Fruit fly (Drosophila melanogaster) whole organism, larva: ENCODE measurements around the gene Lamtor1.

ENCODE experiments used
- noc ChIP-seq: fragments of 200-800 bp; sonication (Bioruptor generic); optimal IDR thresholded peaks from 3 replicates; lab custom pipeline; 2019; ENCODE audit warnings: missing biosample characterization, mild to moderate bottlenecking, missing genetic modification characterization, moderate library complexity

The Lamtor1 gene

DNA sequence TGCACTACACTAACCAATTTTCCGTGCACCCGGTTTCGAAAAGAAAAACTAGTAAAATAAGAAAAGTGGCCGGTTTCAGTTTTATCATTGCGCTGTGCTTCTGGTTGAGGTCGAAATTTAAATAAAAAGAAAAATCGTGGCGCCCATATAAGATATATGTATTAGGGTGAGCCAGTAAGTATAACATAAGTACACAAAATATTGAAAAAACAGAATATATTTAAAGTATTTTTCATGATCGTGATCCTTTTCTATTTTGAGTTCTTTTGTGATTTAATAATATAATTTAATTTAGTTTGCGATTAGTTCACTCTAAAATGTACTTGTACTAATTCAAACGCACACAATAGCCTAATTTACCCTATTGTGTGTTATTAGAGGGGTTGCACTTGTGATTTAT, 39.9 kb downstream of the Lamtor1 start, which contains the start of gene Csas:
TSS of gene Csas (minus strand) at position 101 of the 400 bp plus-strand sequence.
- TF ChIP-seq noc (tag; lab: Kevin White, UChicago): no peak

DNA sequence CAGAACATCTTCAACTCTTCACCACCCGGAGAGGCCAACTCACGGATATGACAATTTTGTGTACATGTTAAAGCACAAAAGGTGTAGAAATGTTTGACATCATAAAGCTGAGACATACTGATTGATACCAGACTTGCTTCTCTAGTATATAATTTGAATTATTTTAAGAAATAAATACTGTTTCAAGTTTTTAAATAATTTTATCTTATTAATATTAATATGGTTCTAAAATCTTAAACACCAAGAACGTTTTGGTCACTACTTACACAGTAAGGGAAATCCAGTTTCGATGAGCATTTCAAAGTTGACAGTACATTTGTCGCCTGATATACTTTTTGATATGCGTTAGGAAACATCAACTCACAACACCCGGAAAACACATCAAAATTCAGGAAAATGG, 43.1 kb downstream of the Lamtor1 start, which contains the start of the genes hale and schuy:
TSS of gene hale (minus strand) at position 101 of the 400 bp plus-strand sequence.
TSS of gene schuy (plus strand) at position 326 of the 400 bp plus-strand sequence.
- no peak for TF ChIP-seq noc (tag; lab: Kevin White, UChicago)

DNA sequence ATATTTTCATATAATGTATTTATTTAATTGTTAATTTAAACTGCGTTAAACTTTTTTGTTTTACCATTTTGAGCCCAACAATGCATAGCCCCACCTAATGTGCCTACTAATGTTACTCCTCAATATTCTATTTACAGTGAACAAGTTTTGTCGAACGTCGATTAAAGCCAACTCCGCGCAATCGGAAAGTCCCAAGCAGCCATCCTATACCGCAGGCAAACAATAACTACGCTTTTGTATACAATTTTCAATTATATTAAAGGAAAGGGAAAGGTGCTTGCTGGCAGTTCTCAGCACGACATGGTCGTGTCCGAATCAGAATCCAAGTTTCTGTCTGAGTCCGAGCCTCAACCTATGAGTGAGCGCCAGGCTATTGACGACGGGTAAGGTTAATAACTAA, 47.4 kb downstream of the Lamtor1 start, which contains the start of gene CG17732:
TSS of gene CG17732 (plus strand) at position 301 of the 400 bp plus-strand sequence.
- TF ChIP-seq noc (tag; lab: Kevin White, UChicago): no peak

DNA sequence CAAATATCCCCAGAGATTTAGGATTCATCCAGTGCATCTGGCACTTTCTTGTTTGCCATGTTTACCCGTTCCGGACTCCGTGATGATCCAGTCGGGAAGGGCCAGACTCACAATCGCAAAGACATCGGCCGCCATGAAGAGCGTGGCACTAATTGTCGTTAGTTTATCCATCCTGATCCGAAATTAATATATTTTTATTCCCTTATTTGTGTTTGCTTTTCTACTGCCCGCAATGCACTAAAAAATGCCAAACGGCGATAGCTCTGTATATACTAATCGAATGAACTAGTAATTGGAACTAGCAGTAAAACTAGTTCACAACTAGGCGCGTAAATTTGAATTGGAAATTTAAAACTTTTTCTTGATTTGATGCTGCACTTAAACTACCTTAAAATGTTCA, 49.2 kb downstream of the Lamtor1 start, which contains the start of gene CG14182:
TSS of gene CG14182 (minus strand) at position 221 of the 400 bp plus-strand sequence.
- no peak for TF ChIP-seq noc (tag; lab: Kevin White, UChicago)

DNA sequence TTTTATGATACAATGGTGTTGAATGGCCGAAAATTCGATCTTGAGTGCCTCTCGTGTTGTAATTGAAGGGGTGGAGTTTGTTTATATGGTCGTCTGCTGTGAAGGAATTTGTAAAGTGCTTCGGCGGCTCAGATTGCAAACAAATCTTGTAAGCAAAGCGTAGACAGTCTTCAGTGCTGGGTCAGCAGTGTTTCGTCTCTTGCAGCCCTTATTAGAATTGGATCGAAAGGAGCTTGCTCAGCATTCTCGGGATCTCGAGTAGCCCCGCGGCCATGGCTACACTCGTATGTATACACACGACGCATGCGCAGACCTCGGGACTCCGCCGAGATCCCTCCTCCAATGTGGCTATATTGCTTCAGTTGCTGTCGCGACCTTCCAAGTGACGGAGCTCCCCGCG, 50.7 kb downstream of the Lamtor1 start:
- no peak for TF ChIP-seq noc (tag; lab: Kevin White, UChicago)
